Worm (Caenorhabditis elegans) whole organism, young adult: Measurements from ENCODE around the gene pha-4.

Experiments used
- F37B4.10 ChIP-seq: fragments of 200-800 bp; sonication (Bioruptor generic); IDR thresholded peaks from 2 replicates; pipeline ENCODE4 v1.3.6; 2022; ENCODE audit warnings: missing genetic modification characterization, missing compliant biosample characterization
- Y79H2A.3 ChIP-seq: fragments of 200-800 bp; sonication (Bioruptor generic); conservative IDR thresholded peaks from 2 replicates; pipeline ENCODE4 v1.3.6; 2022; ENCODE audit warnings: missing genetic modification reagents, missing genetic modification characterization, missing compliant biosample characterization
- ekl-4 ChIP-seq: fragments of 200-800 bp; sonication (Bioruptor generic); IDR thresholded peaks from 2 replicates; pipeline ENCODE4 v1.3.6; 2022; ENCODE audit warnings: missing genetic modification reagents, missing genetic modification characterization, missing compliant biosample characterization
- pha-4 ChIP-seq: fragments of 150-350 bp; sonication (generic microtip); optimal IDR thresholded peaks from 2 replicates; lab custom pipeline; 2014; ENCODE audit warnings: missing biosample characterization, missing genetic modification reagents, missing genetic modification characterization
- snpc-4 ChIP-seq, 5 experiments: fragments of 150-350 bp in 1 of 5; sonication (generic microtip) in 4 of 5; optimal IDR thresholded peaks; 2 replicates each; lab custom pipeline; 2014 to 2018; ENCODE audit warnings: missing genetic modification characterization in 5 of 5, missing biosample characterization in 3 of 5, antibody characterized with exemption in 2 of 5, mild to moderate bottlenecking in 2 of 5, missing compliant biosample characterization in 2 of 5, missing genotype in 2 of 5, moderate library complexity in 2 of 5, missing genetic modification reagents in 1 of 5
- unc-130 ChIP-seq: sonication (generic microtip); optimal IDR thresholded peaks from 2 replicates; lab custom pipeline; 2016; ENCODE audit warnings: missing genetic modification reagents, missing genetic modification characterization, missing compliant biosample characterization
- ztf-18 ChIP-seq: sonication (generic microtip); optimal IDR thresholded peaks from 2 replicates; lab custom pipeline; 2016; ENCODE audit warnings: missing genotype, mild to moderate bottlenecking, missing genetic modification characterization, missing compliant biosample characterization
- ztf-25 ChIP-seq: fragments of 200-800 bp; sonication (Bioruptor generic); IDR thresholded peaks from 2 replicates; pipeline ENCODE4 v1.3.6; 2022; ENCODE audit warnings: missing genetic modification reagents, missing genetic modification characterization, missing compliant biosample characterization

ce11 chrV:20746805-20747204 lies 6.0 kb upstream of the pha-4 start:
- TF ChIP-seq Y79H2A.3 (no peak), F37B4.10 (GFP tag; lab: Robert Waterston, UW) (no peak), ztf-18 (tag; lab: Kevin White, UChicago) (no peak), unc-130 (GFP tag; lab: Kevin White, UChicago) (no peak), pha-4 (tag; lab: Kevin White, UChicago) (no peak), snpc-4 (GFP tag; optimal IDR thresholded peaks at IDR 0.05; lab: Kevin White, UChicago) (no peak), snpc-4 (tag; optimal IDR thresholded peaks at IDR 0.05; lab: Kevin White, UChicago) (no peak), ekl-4 (GFP tag; lab: Robert Waterston, UW) (no peak), ztf-25 (GFP tag; lab: Robert Waterston, UW) (no peak)
